Worm (Caenorhabditis elegans) whole organism, L4 larva: ENCODE data around the gene gpc-1.
A peak's percentile ranks its signal among the peaks of the same experiment; 100 is the strongest.

Experiments used
- Y75B8A.6 ChIP-seq: fragments of 200-800 bp; sonication (Bioruptor generic); IDR thresholded peaks from 2 replicates; pipeline ENCODE4 v1.3.6; 2022; ENCODE audit warnings: missing genetic modification reagents, missing genetic modification characterization, missing compliant biosample characterization
- aha-1 ChIP-seq: fragments of 150-350 bp; peaks from one replicate; lab custom pipeline; 2014; ENCODE audit warnings: missing biosample characterization, missing genetic modification characterization
- ama-1 ChIP-seq: fragments of 150-350 bp; optimal IDR thresholded peaks from 2 replicates; lab custom pipeline; 2014; ENCODE audit warnings: inconsistent platforms, mixed read lengths
- ceh-28 ChIP-seq: fragments of 150-350 bp; optimal IDR thresholded peaks from 2 replicates; lab custom pipeline; 2014; ENCODE audit warnings: missing biosample characterization, missing genetic modification reagents, missing genetic modification characterization
- ceh-32 ChIP-seq: sonication (generic microtip); optimal IDR thresholded peaks from 2 replicates; lab custom pipeline; 2016; ENCODE audit warnings: mild to moderate bottlenecking, missing genetic modification characterization, missing compliant biosample characterization; ENCODE audit not compliant: poor library complexity
- ceh-44 ChIP-seq: fragments of 200-800 bp; sonication (Bioruptor generic); IDR thresholded peaks from 2 replicates; pipeline ENCODE4 v1.3.6; 2022; ENCODE audit warnings: missing genetic modification reagents, missing genetic modification characterization, missing compliant biosample characterization
- cey-2 ChIP-seq: sonication (generic microtip); optimal IDR thresholded peaks from 3 replicates; lab custom pipeline; 2017; ENCODE audit warnings: missing genetic modification characterization, mild to moderate bottlenecking, missing compliant biosample characterization, antibody characterized with exemption, borderline replicate concordance; ENCODE audit not compliant: insufficient read depth
- daf-16 ChIP-seq, 3 experiments: sonication (generic microtip); optimal IDR thresholded peaks; 2 replicates each; lab custom pipeline; 2016 to 2017; ENCODE audit warnings: missing genetic modification characterization in 3 of 3, missing genetic modification reagents in 3 of 3, mild to moderate bottlenecking in 2 of 3, missing compliant biosample characterization in 2 of 3, missing biosample characterization in 1 of 3, moderate library complexity in 1 of 3
- daf-19 ChIP-seq: fragments of 200-800 bp; sonication (Bioruptor generic); conservative IDR thresholded peaks from 2 replicates; pipeline ENCODE4 v1.3.6; 2022; ENCODE audit warnings: missing genetic modification characterization, missing compliant biosample characterization
- dve-1 ChIP-seq: sonication (generic microtip); optimal IDR thresholded peaks from 2 replicates; lab custom pipeline; 2017; ENCODE audit warnings: antibody characterized with exemption, mild to moderate bottlenecking, missing genetic modification characterization, missing compliant biosample characterization; ENCODE audit not compliant: insufficient read depth
- egl-43 ChIP-seq: fragments of 200-800 bp; sonication (Bioruptor generic); IDR thresholded peaks from 2 replicates; pipeline ENCODE4 v1.3.6; 2022; ENCODE audit warnings: missing genetic modification reagents, missing genetic modification characterization, missing compliant biosample characterization
- fkh-10 ChIP-seq: fragments of 150-350 bp; optimal IDR thresholded peaks from 2 replicates; lab custom pipeline; 2014; ENCODE audit warnings: missing biosample characterization, missing genetic modification reagents, missing genetic modification characterization
- fos-1 ChIP-seq: fragments of 150-350 bp; optimal IDR thresholded peaks from 2 replicates; lab custom pipeline; 2014; ENCODE audit warnings: missing biosample characterization, missing genetic modification characterization
- gei-8 ChIP-seq: fragments of 200-800 bp; sonication (Bioruptor generic); optimal IDR thresholded peaks from 2 replicates; lab custom pipeline; 2018; ENCODE audit warnings: mild to moderate bottlenecking, missing genetic modification characterization, missing compliant biosample characterization
- hlh-30 ChIP-seq: sonication (generic microtip); optimal IDR thresholded peaks from 2 replicates; lab custom pipeline; 2017; ENCODE audit warnings: antibody characterized with exemption, mild to moderate bottlenecking, missing genetic modification characterization, missing compliant biosample characterization; ENCODE audit not compliant: insufficient read depth
- hmg-1.1 ChIP-seq: fragments of 200-800 bp; sonication (Bioruptor generic); IDR thresholded peaks from 2 replicates; pipeline ENCODE4 v1.3.6; 2022; ENCODE audit warnings: missing genetic modification reagents, missing genetic modification characterization, missing compliant biosample characterization
- jun-1 ChIP-seq: fragments of 150-350 bp; optimal IDR thresholded peaks from 2 replicates; lab custom pipeline; 2014; ENCODE audit warnings: missing biosample characterization, missing genetic modification reagents, missing genetic modification characterization
- lin-15B ChIP-seq: fragments of 150-350 bp; sonication (generic microtip); optimal IDR thresholded peaks from 3 replicates; lab custom pipeline; 2014; ENCODE audit warnings: missing biosample characterization, missing genetic modification characterization
- lin-38 ChIP-seq: fragments of 200-800 bp; sonication (Bioruptor generic); IDR thresholded peaks from 2 replicates; pipeline ENCODE4 v1.3.6; 2022; ENCODE audit warnings: missing genetic modification reagents, missing genetic modification characterization, missing compliant biosample characterization
- mdl-1 ChIP-seq, 2 experiments: fragments of 150-350 bp in 1 of 2; sonication (generic microtip) in 1 of 2; optimal IDR thresholded peaks; 2 replicates each; lab custom pipeline; 2014 to 2017; ENCODE audit warnings: missing biosample characterization in 2 of 2, missing genetic modification characterization in 2 of 2
- mxl-2 ChIP-seq: fragments of 200-800 bp; sonication (Bioruptor generic); conservative IDR thresholded peaks from 2 replicates; pipeline ENCODE4 v1.3.6; 2022; ENCODE audit warnings: missing genetic modification reagents, missing genetic modification characterization, missing compliant biosample characterization
- mxl-3 ChIP-seq: fragments of 200-800 bp; sonication (Bioruptor generic); optimal IDR thresholded peaks from 2 replicates; lab custom pipeline; 2018; ENCODE audit warnings: mild to moderate bottlenecking, missing genetic modification characterization, missing compliant biosample characterization
- nhr-11 ChIP-seq: fragments of 150-350 bp; optimal IDR thresholded peaks from 2 replicates; lab custom pipeline; 2014; ENCODE audit warnings: missing biosample characterization, missing genetic modification characterization
- nhr-111 ChIP-seq: fragments of 200-800 bp; sonication (Bioruptor generic); optimal IDR thresholded peaks from 2 replicates; lab custom pipeline; 2018; ENCODE audit warnings: mild to moderate bottlenecking, missing genetic modification characterization, missing compliant biosample characterization
- nhr-25 ChIP-seq: sonication (generic microtip); optimal IDR thresholded peaks from 2 replicates; lab custom pipeline; 2017; ENCODE audit warnings: missing genetic modification characterization, mild to moderate bottlenecking, missing compliant biosample characterization, antibody characterized with exemption, moderate library complexity, borderline replicate concordance; ENCODE audit not compliant: insufficient read depth
- nhr-28 ChIP-seq: fragments of 150-350 bp; optimal IDR thresholded peaks from 2 replicates; lab custom pipeline; 2014; ENCODE audit warnings: missing biosample characterization, missing genetic modification characterization
- nhr-48 ChIP-seq: sonication (generic microtip); optimal IDR thresholded peaks from 2 replicates; lab custom pipeline; 2016; ENCODE audit warnings: mild to moderate bottlenecking, missing genetic modification characterization, missing compliant biosample characterization
- nhr-6 ChIP-seq: fragments of 150-350 bp; optimal IDR thresholded peaks from 2 replicates; lab custom pipeline; 2014; ENCODE audit warnings: missing biosample characterization, missing genetic modification characterization
- pqm-1 ChIP-seq: sonication (generic microtip); optimal IDR thresholded peaks from 2 replicates; lab custom pipeline; 2017; ENCODE audit warnings: missing biosample characterization, missing genetic modification characterization
- rbr-2 ChIP-seq: sonication (generic microtip); optimal IDR thresholded peaks from 2 replicates; lab custom pipeline; 2016; ENCODE audit warnings: missing genotype, missing genetic modification characterization, missing compliant biosample characterization
- set-16 ChIP-seq: fragments of 200-800 bp; sonication (Bioruptor generic); IDR thresholded peaks from 2 replicates; pipeline ENCODE4 v1.3.6; 2022; ENCODE audit warnings: missing genetic modification reagents, missing genetic modification characterization, missing compliant biosample characterization
- snpc-1.2 ChIP-seq: fragments of 200-800 bp; sonication (Bioruptor generic); IDR thresholded peaks from 2 replicates; pipeline ENCODE4 v1.3.6; 2022; ENCODE audit warnings: missing genetic modification reagents, missing genetic modification characterization, missing compliant biosample characterization
- tag-97 ChIP-seq: fragments of 200-800 bp; sonication (Bioruptor generic); IDR thresholded peaks from 2 replicates; pipeline ENCODE4 v1.3.6; 2022; ENCODE audit warnings: missing genetic modification characterization, missing compliant biosample characterization
- tra-1 ChIP-seq: fragments of 200-800 bp; sonication (Bioruptor generic); IDR thresholded peaks from 2 replicates; pipeline ENCODE4 v1.3.6; 2022; ENCODE audit warnings: missing genetic modification reagents, missing genetic modification characterization, missing compliant biosample characterization
- unc-62 ChIP-seq, 3 experiments: fragments of 150-350 bp in 1 of 3; sonication (generic microtip); optimal IDR thresholded peaks in 2 of 3; peaks in 1 of 3; 1 replicate in 1 of 3; 2 replicates in 2 of 3; lab custom pipeline; 2014 to 2017; ENCODE audit warnings: missing biosample characterization in 3 of 3, missing genetic modification characterization in 3 of 3, missing genetic modification reagents in 3 of 3, missing genotype in 1 of 3
- ztf-7 ChIP-seq: fragments of 150-350 bp; optimal IDR thresholded peaks from 2 replicates; lab custom pipeline; 2014; ENCODE audit warnings: missing biosample characterization, missing genetic modification characterization

Gene gpc-1

ce11 chrX:12915693-12916092 is 30.9 kb upstream of the gpc-1 start:
- TF ChIP-seq gei-8 (GFP tag; lab: Kevin White, UChicago) = no peak
- TF ChIP-seq snpc-1.2 = no peak
- TF ChIP-seq jun-1 (tag; lab: Kevin White, UChicago) = no peak
- no peak for TF ChIP-seq lin-38 (GFP tag; lab: Robert Waterston, UW)
- no peak for TF ChIP-seq Y75B8A.6 (GFP tag; lab: Robert Waterston, UW)
- TF ChIP-seq lin-15B (tag; lab: Kevin White, UChicago) = no peak
- TF ChIP-seq cey-2 (tag; lab: Kevin White, UChicago) = no peak
- TF ChIP-seq rbr-2 (tag; lab: Kevin White, UChicago) = no peak
- TF ChIP-seq nhr-6 (tag; lab: Kevin White, UChicago) = no peak
- no peak for TF ChIP-seq fkh-10
- TF ChIP-seq nhr-11 (tag; lab: Kevin White, UChicago) = no peak
- no peak for TF ChIP-seq nhr-111 (GFP tag; lab: Kevin White, UChicago)
- TF ChIP-seq ceh-28 (tag; lab: Kevin White, UChicago) = no peak
- no peak for TF ChIP-seq daf-19 (GFP tag; lab: Robert Waterston, UW)
- no peak for TF ChIP-seq ceh-32 (tag; lab: Kevin White, UChicago)
- TF ChIP-seq mdl-1 (tag; optimal IDR thresholded peaks at IDR 0.05; lab: Kevin White, UChicago) = no peak
- no peak for TF ChIP-seq ceh-44 (GFP tag; lab: Robert Waterston, UW)
- no peak for TF ChIP-seq tra-1 (GFP tag; lab: Robert Waterston, UW)
- TF ChIP-seq pqm-1 (tag; lab: Kevin White, UChicago) = no peak

ce11 chrX:12915058-12915457 is 30.3 kb upstream of the gpc-1 start:
- TF ChIP-seq mxl-2 (GFP tag; lab: Robert Waterston, UW) (no peak), aha-1 (tag; lab: Kevin White, UChicago) (peak; percentile 32), hlh-30 (tag; lab: Kevin White, UChicago) (peak; percentile 64), daf-16 (GFP tag; optimal IDR thresholded peaks at IDR 0.05; lab: Kevin White, UChicago) (no peak), daf-16 (tag; optimal IDR thresholded peaks at IDR 0.05; lab: Kevin White, UChicago) (peak; percentile 9), mxl-3 (GFP tag; lab: Kevin White, UChicago) (peak; percentile 4), mdl-1 (tag; optimal IDR thresholded peaks at IDR 0.05; lab: Kevin White, UChicago) (peak in 1 of 2 experiments; percentile 52), snpc-1.2 (no peak), nhr-25 (tag; lab: Kevin White, UChicago) (no peak), nhr-48 (no peak)
- TF ChIP-seq, all 104 proteins: peak for 5

- TF ChIP-seq rbr-2 (tag; lab: Kevin White, UChicago) = no peak
- no peak for TF ChIP-seq daf-16 (GFP tag; optimal IDR thresholded peaks at IDR 0.05; lab: Kevin White, UChicago)
- no peak for TF ChIP-seq daf-16 (tag; optimal IDR thresholded peaks at IDR 0.05; lab: Kevin White, UChicago)
- no peak for TF ChIP-seq nhr-25 (tag; lab: Kevin White, UChicago)
- 0 out of 2 replicates have a peak, but pooled peaks have one; percentile 10 for TF ChIP-seq hmg-1.1 (GFP tag; lab: Robert Waterston, UW)
- peak; percentile 78 for TF ChIP-seq hlh-30 (tag; lab: Kevin White, UChicago)
- TF ChIP-seq lin-15B (tag; lab: Kevin White, UChicago) = no peak
- no peak for TF ChIP-seq ama-1
- no peak for TF ChIP-seq fos-1 (tag; lab: Kevin White, UChicago)
- no peak for TF ChIP-seq set-16 (GFP tag; lab: Robert Waterston, UW)
These were observed 29.4 kb upstream of the gpc-1 start for ce11 chrX:12914209-12914608.

- no peak for TF ChIP-seq lin-15B (tag; lab: Kevin White, UChicago)
- peak in 1 of 2 experiments; percentile 35 for TF ChIP-seq unc-62 (GFP tag; optimal IDR thresholded peaks at IDR 0.05 in 1 of 2; lab: Kevin White, UChicago)
- TF ChIP-seq unc-62 (tag; optimal IDR thresholded peaks at IDR 0.05; lab: Kevin White, UChicago) = no peak
- TF ChIP-seq daf-16 (GFP tag; optimal IDR thresholded peaks at IDR 0.05; lab: Kevin White, UChicago) = peak in 1 of 2 experiments; percentile 78
- peak; percentile 70 for TF ChIP-seq daf-16 (tag; optimal IDR thresholded peaks at IDR 0.05; lab: Kevin White, UChicago)
- no peak for TF ChIP-seq tag-97 (GFP tag; lab: Robert Waterston, UW)
- peak; percentile 16 for TF ChIP-seq nhr-28 (tag; lab: Kevin White, UChicago)
- no peak for TF ChIP-seq ztf-7 (tag; lab: Kevin White, UChicago)
- 0 out of 2 replicates have a peak, but pooled peaks have one; percentile 24 for TF ChIP-seq egl-43
- TF ChIP-seq dve-1 (tag; lab: Kevin White, UChicago) = peak; percentile 28
These were observed 28.7 kb upstream of the gpc-1 start for ce11 chrX:12913398-12914071.
